Worm (Caenorhabditis elegans) whole organism, L3 larva: ENCODE results near the gene srr-3.

Source experiments
- aly-2 ChIP-seq: fragments of 150-350 bp; optimal IDR thresholded peaks from 2 replicates; lab custom pipeline; 2014; ENCODE audit warnings: missing biosample characterization, missing genetic modification characterization
- ceh-16 ChIP-seq: sonication (generic microtip); optimal IDR thresholded peaks from 2 replicates; lab custom pipeline; 2017; ENCODE audit warnings: missing biosample characterization, missing genetic modification characterization
- ceh-82 ChIP-seq: fragments of 150-350 bp; optimal IDR thresholded peaks from 2 replicates; lab custom pipeline; 2014; ENCODE audit warnings: missing biosample characterization, missing genetic modification characterization
- daf-12 ChIP-seq: fragments of 150-350 bp; optimal IDR thresholded peaks from 2 replicates; lab custom pipeline; 2014; ENCODE audit warnings: missing biosample characterization, missing genetic modification reagents, missing genetic modification characterization
- egl-27 ChIP-seq: sonication (generic microtip); optimal IDR thresholded peaks from 4 replicates; lab custom pipeline; 2017; ENCODE audit warnings: missing biosample characterization, missing genetic modification reagents, missing genetic modification characterization
- fkh-10 ChIP-seq: sonication (generic microtip); optimal IDR thresholded peaks from 2 replicates; lab custom pipeline; 2017; ENCODE audit warnings: missing biosample characterization, missing genetic modification reagents, missing genetic modification characterization
- lin-15B ChIP-seq: fragments of 150-350 bp; optimal IDR thresholded peaks from 2 replicates; lab custom pipeline; 2014; ENCODE audit warnings: missing biosample characterization, missing genetic modification characterization
- mdl-1 ChIP-seq: fragments of 150-350 bp; optimal IDR thresholded peaks from 2 replicates; lab custom pipeline; 2014; ENCODE audit warnings: missing biosample characterization, missing genetic modification characterization
- nhr-25 ChIP-seq: sonication (generic microtip); optimal IDR thresholded peaks from 2 replicates; lab custom pipeline; 2017; ENCODE audit warnings: missing biosample characterization, missing genetic modification characterization
- nhr-77 ChIP-seq: fragments of 150-350 bp; optimal IDR thresholded peaks from 2 replicates; lab custom pipeline; 2014; ENCODE audit warnings: missing biosample characterization, missing genetic modification characterization
- pha-4 ChIP-seq: fragments of 150-350 bp; optimal IDR thresholded peaks from 2 replicates; lab custom pipeline; 2014; ENCODE audit warnings: missing biosample characterization, missing genetic modification reagents, missing genetic modification characterization
- snpc-4 ChIP-seq: fragments of 150-350 bp; optimal IDR thresholded peaks from 2 replicates; lab custom pipeline; 2014; ENCODE audit warnings: missing biosample characterization, missing genetic modification characterization
- ztf-4 ChIP-seq: fragments of 150-350 bp; optimal IDR thresholded peaks from 2 replicates; lab custom pipeline; 2014; ENCODE audit warnings: missing biosample characterization, missing genetic modification characterization

- TF ChIP-seq ceh-82 (no peak), nhr-25 (tag; lab: Kevin White, UChicago) (no peak), ztf-4 (tag; lab: Kevin White, UChicago) (no peak), daf-12 (tag; lab: Kevin White, UChicago) (no peak), fkh-10 (GFP tag; lab: Kevin White, UChicago) (no peak), aly-2 (no peak), lin-15B (tag; lab: Kevin White, UChicago) (no peak), snpc-4 (no peak), egl-27 (tag; lab: Kevin White, UChicago) (no peak), mdl-1 (tag; lab: Kevin White, UChicago) (no peak), nhr-77 (no peak), ceh-16 (tag; lab: Kevin White, UChicago) (no peak), pha-4 (tag; lab: Kevin White, UChicago) (no peak)
These were observed 31.1 kb upstream of the srr-3 start for ce11 chrV:16539666-16540065.
